Worm (Caenorhabditis elegans) whole organism, young adult: ENCODE results near the gene F11F1.1.

Source experiments
- B0019.2 ChIP-seq: fragments of 200-800 bp; sonication (Bioruptor generic); conservative IDR thresholded peaks from 2 replicates; pipeline ENCODE4 v1.3.6; 2022; ENCODE audit warnings: missing genetic modification reagents, missing genetic modification characterization, missing compliant biosample characterization
- B0035.1 ChIP-seq: sonication (generic microtip); optimal IDR thresholded peaks from 2 replicates; lab custom pipeline; 2016; ENCODE audit warnings: missing genetic modification characterization, mild to moderate bottlenecking, missing compliant biosample characterization, missing genotype, missing genetic modification reagents
- C17E4.6 ChIP-seq: fragments of 200-800 bp; sonication (Bioruptor generic); IDR thresholded peaks from 2 replicates; pipeline ENCODE4 v1.3.6; 2022; ENCODE audit warnings: missing genetic modification reagents, missing genetic modification characterization, missing compliant biosample characterization
- F22D6.2 ChIP-seq: sonication (generic microtip); optimal IDR thresholded peaks from 2 replicates; lab custom pipeline; 2016; ENCODE audit warnings: mild to moderate bottlenecking, missing genetic modification characterization, missing compliant biosample characterization
- F23B12.7 ChIP-seq: sonication (generic microtip); optimal IDR thresholded peaks from 2 replicates; lab custom pipeline; 2017; ENCODE audit warnings: missing genetic modification characterization, mild to moderate bottlenecking, missing compliant biosample characterization, antibody characterized with exemption, moderate library complexity; ENCODE audit not compliant: insufficient read depth
- F49E8.2 ChIP-seq: sonication (generic microtip); optimal IDR thresholded peaks from 3 replicates; lab custom pipeline; 2017; ENCODE audit warnings: missing genetic modification characterization, mild to moderate bottlenecking, missing compliant biosample characterization, antibody characterized with exemption, moderate library complexity; ENCODE audit not compliant: insufficient read depth
- F52B5.7 ChIP-seq: sonication (generic microtip); optimal IDR thresholded peaks from 2 replicates; lab custom pipeline; 2016; ENCODE audit warnings: mild to moderate bottlenecking, missing genetic modification characterization, missing compliant biosample characterization
- F55B11.4 ChIP-seq: sonication (generic microtip); optimal IDR thresholded peaks from 2 replicates; lab custom pipeline; 2016; ENCODE audit warnings: missing compliant biosample characterization, missing genetic modification characterization, borderline replicate concordance; ENCODE audit not compliant: insufficient read depth
- F57C9.4 ChIP-seq: sonication (generic microtip); optimal IDR thresholded peaks from 2 replicates; lab custom pipeline; 2017; ENCODE audit warnings: mild to moderate bottlenecking, missing genetic modification characterization, missing compliant biosample characterization
- K11D2.4 ChIP-seq: fragments of 200-800 bp; sonication (Bioruptor generic); IDR thresholded peaks from 2 replicates; pipeline ENCODE4 v1.3.6; 2022; ENCODE audit warnings: missing genetic modification reagents, missing genetic modification characterization, missing compliant biosample characterization
- T26A5.8 ChIP-seq: sonication (generic microtip); optimal IDR thresholded peaks from 2 replicates; lab custom pipeline; 2016; ENCODE audit warnings: missing genetic modification characterization, missing compliant biosample characterization
- Y53G8AR.9 ChIP-seq: fragments of 200-800 bp; sonication (Bioruptor generic); conservative IDR thresholded peaks from 2 replicates; pipeline ENCODE4 v1.3.6; 2022; ENCODE audit warnings: missing genetic modification reagents, missing genetic modification characterization, missing compliant biosample characterization
- ZK185.1 ChIP-seq: sonication (generic microtip); optimal IDR thresholded peaks from 2 replicates; lab custom pipeline; 2016; ENCODE audit warnings: mild to moderate bottlenecking, missing genetic modification characterization, missing compliant biosample characterization; ENCODE audit not compliant: poor library complexity, severe bottlenecking
- aptf-3 ChIP-seq: fragments of 200-800 bp; sonication (Bioruptor generic); IDR thresholded peaks from 2 replicates; pipeline ENCODE4 v1.3.6; 2022; ENCODE audit warnings: missing genetic modification characterization, missing compliant biosample characterization
- atf-7 ChIP-seq: sonication (generic microtip); optimal IDR thresholded peaks from 2 replicates; lab custom pipeline; 2017; ENCODE audit warnings: mild to moderate bottlenecking, missing genetic modification characterization, missing compliant biosample characterization
- athp-1 ChIP-seq: sonication (generic microtip); optimal IDR thresholded peaks from 2 replicates; lab custom pipeline; 2017; ENCODE audit warnings: mild to moderate bottlenecking, missing genetic modification characterization, missing compliant biosample characterization
- bed-1 ChIP-seq: fragments of 200-800 bp; sonication (Bioruptor generic); IDR thresholded peaks from 2 replicates; pipeline ENCODE4 v1.3.6; 2022; ENCODE audit warnings: missing genetic modification reagents, missing genetic modification characterization, missing compliant biosample characterization
- cebp-1 ChIP-seq, 2 experiments: fragments of 200-800 bp in 1 of 2; sonication (Bioruptor generic) in 1 of 2; sonication (generic microtip) in 1 of 2; IDR thresholded peaks in 1 of 2; optimal IDR thresholded peaks in 1 of 2; 2 replicates each; pipeline versions ENCODE4 v1.3.6 to Lab custom; 2017 to 2022; ENCODE audit warnings: missing compliant biosample characterization in 2 of 2, missing genetic modification characterization in 2 of 2, mild to moderate bottlenecking in 1 of 2, missing genetic modification reagents in 1 of 2, moderate library complexity in 1 of 2
- ceh-100 ChIP-seq: fragments of 200-800 bp; sonication (Bioruptor generic); IDR thresholded peaks from 2 replicates; pipeline ENCODE4 v1.3.6; 2022; ENCODE audit warnings: missing genetic modification reagents, missing genetic modification characterization, missing compliant biosample characterization
- ceh-27 ChIP-seq: fragments of 200-800 bp; sonication (Bioruptor generic); optimal IDR thresholded peaks from 2 replicates; lab custom pipeline; 2018; ENCODE audit warnings: mild to moderate bottlenecking, missing genetic modification characterization, moderate library complexity, missing compliant biosample characterization
- ceh-58 ChIP-seq: fragments of 200-800 bp; sonication (Bioruptor generic); IDR thresholded peaks from 2 replicates; pipeline ENCODE4 v1.3.6; 2022; ENCODE audit warnings: missing genetic modification characterization, missing compliant biosample characterization
- ceh-79 ChIP-seq: sonication (generic microtip); optimal IDR thresholded peaks from 2 replicates; lab custom pipeline; 2017; ENCODE audit warnings: mild to moderate bottlenecking, missing genetic modification characterization, missing compliant biosample characterization
- dox-1 ChIP-seq: fragments of 200-800 bp; sonication (Bioruptor generic); IDR thresholded peaks from 2 replicates; pipeline ENCODE4 v1.3.6; 2022; ENCODE audit warnings: missing genetic modification reagents, missing genetic modification characterization, missing compliant biosample characterization
- egl-18 ChIP-seq: fragments of 200-800 bp; sonication (Bioruptor generic); IDR thresholded peaks from 2 replicates; pipeline ENCODE4 v1.3.6; 2022; ENCODE audit warnings: missing genetic modification reagents, missing genetic modification characterization, missing compliant biosample characterization
- ets-4 ChIP-seq: fragments of 200-800 bp; sonication (Bioruptor generic); optimal IDR thresholded peaks from 2 replicates; lab custom pipeline; 2018; ENCODE audit warnings: mild to moderate bottlenecking, missing genetic modification characterization, missing compliant biosample characterization
- him-1 ChIP-seq: sonication (generic microtip); optimal IDR thresholded peaks from 2 replicates; lab custom pipeline; 2016; ENCODE audit warnings: missing genotype, missing genetic modification reagents, missing genetic modification characterization, missing compliant biosample characterization
- hlh-12 ChIP-seq: sonication (generic microtip); optimal IDR thresholded peaks from 2 replicates; lab custom pipeline; 2016; ENCODE audit warnings: missing genetic modification characterization, missing compliant biosample characterization
- let-607 ChIP-seq, 2 experiments: fragments of 200-800 bp in 1 of 2; sonication (Bioruptor generic) in 1 of 2; sonication (generic microtip) in 1 of 2; optimal IDR thresholded peaks; 2 replicates each; lab custom pipeline; 2016 to 2018; ENCODE audit warnings: mild to moderate bottlenecking in 2 of 2, missing compliant biosample characterization in 2 of 2, missing genetic modification characterization in 2 of 2, moderate library complexity in 2 of 2, missing genotype in 1 of 2
- lin-35 ChIP-seq, 3 experiments: fragments of 150-350 bp in 2 of 3; sonication (generic microtip) in 1 of 3; optimal IDR thresholded peaks; 2 replicates each; lab custom pipeline; 2014 to 2018; ENCODE audit warnings: missing biosample characterization in 3 of 3, missing genetic modification characterization in 3 of 3, missing genetic modification reagents in 3 of 3
- lin-54 ChIP-seq: fragments of 200-800 bp; sonication (Bioruptor generic); optimal IDR thresholded peaks from 2 replicates; lab custom pipeline; 2018; ENCODE audit warnings: mild to moderate bottlenecking, missing genetic modification characterization, missing compliant biosample characterization
- madf-8 ChIP-seq: fragments of 200-800 bp; sonication (Bioruptor generic); conservative IDR thresholded peaks from 2 replicates; pipeline ENCODE4 v1.3.6; 2022; ENCODE audit warnings: missing genetic modification reagents, missing genetic modification characterization, missing compliant biosample characterization
- mcd-1 ChIP-seq: fragments of 200-800 bp; sonication (Bioruptor generic); IDR thresholded peaks from 2 replicates; pipeline ENCODE4 v1.3.6; 2022; ENCODE audit warnings: missing genetic modification reagents, missing genetic modification characterization, missing compliant biosample characterization
- mel-28 ChIP-seq: sonication (generic microtip); optimal IDR thresholded peaks from 2 replicates; lab custom pipeline; 2016; ENCODE audit warnings: borderline replicate concordance, mild to moderate bottlenecking, missing genetic modification characterization, missing compliant biosample characterization
- mes-4 ChIP-seq: sonication (generic microtip); optimal IDR thresholded peaks from 2 replicates; lab custom pipeline; 2016; ENCODE audit warnings: missing genotype, missing genetic modification characterization, missing compliant biosample characterization
- nfya-2 ChIP-seq: fragments of 200-800 bp; sonication (Bioruptor generic); IDR thresholded peaks from 2 replicates; pipeline ENCODE4 v1.3.6; 2022; ENCODE audit warnings: missing genetic modification reagents, missing genetic modification characterization, missing compliant biosample characterization
- nfyb-1 ChIP-seq: fragments of 200-800 bp; sonication (Bioruptor generic); IDR thresholded peaks from 2 replicates; pipeline ENCODE4 v1.3.6; 2022; ENCODE audit warnings: missing genetic modification reagents, missing genetic modification characterization, missing compliant biosample characterization
- nhr-120 ChIP-seq: fragments of 200-800 bp; sonication (Bioruptor generic); IDR thresholded peaks from 2 replicates; pipeline ENCODE4 v1.3.6; 2022; ENCODE audit warnings: missing genetic modification characterization, missing compliant biosample characterization
- nhr-27 ChIP-seq: fragments of 200-800 bp; sonication (Bioruptor generic); optimal IDR thresholded peaks from 2 replicates; lab custom pipeline; 2018; ENCODE audit warnings: mild to moderate bottlenecking, missing genetic modification characterization, moderate library complexity, missing compliant biosample characterization
- rec-8 ChIP-seq, 2 experiments: sonication (generic microtip); optimal IDR thresholded peaks; 2 replicates each; lab custom pipeline; 2016; ENCODE audit warnings: mild to moderate bottlenecking in 2 of 2, missing genetic modification characterization in 2 of 2, missing genetic modification reagents in 2 of 2, missing genotype in 2 of 2, missing biosample characterization in 1 of 2, missing compliant biosample characterization in 1 of 2, moderate library complexity in 1 of 2
- snpc-1.3 ChIP-seq: sonication (generic microtip); optimal IDR thresholded peaks from 2 replicates; lab custom pipeline; 2017; ENCODE audit warnings: missing genetic modification characterization, mild to moderate bottlenecking, missing compliant biosample characterization, antibody characterized with exemption, moderate library complexity, missing genotype, missing genetic modification reagents; ENCODE audit not compliant: insufficient read depth
- sptf-2 ChIP-seq: fragments of 200-800 bp; sonication (Bioruptor generic); optimal IDR thresholded peaks from 2 replicates; lab custom pipeline; 2018; ENCODE audit warnings: mild to moderate bottlenecking, missing genetic modification characterization, missing compliant biosample characterization
- tbx-9 ChIP-seq: sonication (generic microtip); optimal IDR thresholded peaks from 2 replicates; lab custom pipeline; 2016; ENCODE audit warnings: borderline replicate concordance, missing genetic modification characterization, inconsistent platforms, missing compliant biosample characterization
- ztf-22 ChIP-seq: fragments of 200-800 bp; sonication (Bioruptor generic); optimal IDR thresholded peaks from 2 replicates; lab custom pipeline; 2018; ENCODE audit warnings: mild to moderate bottlenecking, missing genetic modification characterization, moderate library complexity, missing compliant biosample characterization
- ztf-28 ChIP-seq: fragments of 200-800 bp; sonication (Bioruptor generic); IDR thresholded peaks from 2 replicates; pipeline ENCODE4 v1.3.6; 2022; ENCODE audit warnings: missing genetic modification reagents, missing genetic modification characterization, missing compliant biosample characterization
- ztf-3 ChIP-seq: fragments of 200-800 bp; sonication (Bioruptor generic); optimal IDR thresholded peaks from 2 replicates; lab custom pipeline; 2018; ENCODE audit warnings: mild to moderate bottlenecking, missing genetic modification characterization, missing compliant biosample characterization

F11F1.1 gene

ce11 chrIII:13370980-13371379 lies 24.4 kb upstream of the F11F1.1 start, which contains the start of gene T03F6.9:
Gene T03F6.9, minus strand, starts transcription at chrIII:13371080.
- TF ChIP-seq F49E8.2 (tag; lab: Kevin White, UChicago) (no peak), B0019.2 (GFP tag; lab: Robert Waterston, UW) (no peak)

DNA sequence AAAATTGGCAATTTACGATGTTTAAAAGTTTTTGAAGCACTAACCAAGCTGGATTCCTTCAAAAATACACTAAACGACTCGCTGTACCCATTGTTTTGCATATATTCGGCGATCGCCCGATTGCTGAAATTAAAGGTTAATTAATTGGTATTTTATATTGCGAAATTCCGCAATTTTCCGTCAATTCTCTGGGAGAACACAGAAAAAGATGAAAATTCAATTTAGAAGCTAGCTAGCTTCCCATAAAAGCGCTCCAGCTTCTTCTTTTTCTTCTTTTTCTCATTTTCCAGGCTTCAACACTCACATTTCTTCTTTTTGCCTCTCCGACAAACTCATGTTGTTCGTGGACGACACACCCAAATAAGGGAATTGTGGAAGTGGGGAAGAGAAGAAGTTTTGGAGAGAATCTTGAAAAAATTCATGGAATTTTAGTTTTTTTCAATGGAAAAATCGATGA lies 19.0 kb upstream of the F11F1.1 start, which contains the start of gene lis-1:
TSS of gene lis-1 (minus strand) at position 407 of the 457 bp plus-strand sequence.
- TF ChIP-seq athp-1 (tag; lab: Kevin White, UChicago) (no peak), B0019.2 (GFP tag; lab: Robert Waterston, UW) (no peak), hlh-12 (no peak), bed-1 (GFP tag; lab: Robert Waterston, UW) (no peak), nfya-2 (GFP tag; lab: Robert Waterston, UW) (no peak), him-1 (tag; lab: Kevin White, UChicago) (no peak), F55B11.4 (tag; lab: Kevin White, UChicago) (no peak), ceh-58 (GFP tag; lab: Robert Waterston, UW) (no peak), B0035.1 (tag; lab: Kevin White, UChicago) (no peak), F22D6.2 (tag; lab: Kevin White, UChicago) (no peak), lin-35 (GFP tag; optimal IDR thresholded peaks at IDR 0.05; lab: Kevin White, UChicago) (peak in 1 of 3 experiments; percentile 23), ztf-28 (GFP tag; lab: Robert Waterston, UW) (no peak), ztf-22 (GFP tag; lab: Kevin White, UChicago) (no peak), K11D2.4 (GFP tag; lab: Robert Waterston, UW) (no peak), tbx-9 (tag; lab: Kevin White, UChicago) (no peak), C17E4.6 (GFP tag; lab: Robert Waterston, UW) (no peak), nfyb-1 (GFP tag; lab: Robert Waterston, UW) (0 out of 2 replicates have a peak, but pooled peaks have one; percentile 10), ztf-3 (no peak), ceh-79 (tag; lab: Kevin White, UChicago) (no peak), mcd-1 (no peak), cebp-1 (GFP tag; IDR thresholded peaks at IDR 0.05; lab: Robert Waterston, UW) (no peak), cebp-1 (tag; optimal IDR thresholded peaks at IDR 0.05; lab: Kevin White, UChicago) (peak; percentile 80), ceh-100 (no peak), Y53G8AR.9 (GFP tag; lab: Robert Waterston, UW) (no peak), F57C9.4 (no peak), dox-1 (GFP tag; lab: Robert Waterston, UW) (no peak), nhr-120 (GFP tag; lab: Robert Waterston, UW) (no peak), F52B5.7 (tag; lab: Kevin White, UChicago) (no peak), mes-4 (tag; lab: Kevin White, UChicago) (no peak), aptf-3 (GFP tag; lab: Robert Waterston, UW) (no peak), snpc-1.3 (tag; lab: Kevin White, UChicago) (no peak), egl-18 (no peak), atf-7 (tag; lab: Kevin White, UChicago) (peak; percentile 5), nhr-27 (tag; lab: Kevin White, UChicago) (no peak), rec-8 (tag; optimal IDR thresholded peaks at IDR 0.05; lab: Kevin White, UChicago) (no peak)

DNA sequence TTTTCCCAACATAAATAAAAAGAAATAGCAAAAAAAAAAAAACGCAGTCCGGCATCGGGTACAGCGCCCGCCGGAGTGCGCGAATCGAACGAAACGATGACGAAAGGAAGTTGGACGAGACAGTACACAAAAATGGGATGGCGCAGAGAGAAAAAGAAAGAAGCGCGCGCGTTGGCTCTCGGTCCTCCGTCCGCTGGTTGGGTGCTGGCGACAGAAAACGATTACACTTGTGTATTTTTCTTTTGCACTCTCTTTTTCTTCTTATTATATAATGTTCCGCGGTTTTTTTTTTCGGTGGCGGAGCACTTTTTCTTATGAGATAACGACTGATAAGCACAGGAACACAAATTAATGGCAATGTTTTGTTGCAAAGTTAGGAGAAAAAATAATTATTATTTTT lies 18.1 kb upstream of the F11F1.1 start:
- peak; percentile 33 for TF ChIP-seq lin-54
- no peak for TF ChIP-seq ZK185.1 (tag; lab: Kevin White, UChicago)
- no peak for TF ChIP-seq T26A5.8 (tag; lab: Kevin White, UChicago)
- peak in 1 of 2 experiments; percentile 52 for TF ChIP-seq let-607 (tag; optimal IDR thresholded peaks at IDR 0.05; lab: Kevin White, UChicago)
- TF ChIP-seq B0035.1 (tag; lab: Kevin White, UChicago): no peak
- no peak for TF ChIP-seq ets-4 (GFP tag; lab: Kevin White, UChicago)
- no peak for TF ChIP-seq madf-8 (GFP tag; lab: Robert Waterston, UW)
- no peak for TF ChIP-seq sptf-2 (GFP tag; lab: Kevin White, UChicago)
- TF ChIP-seq F23B12.7: no peak
- TF ChIP-seq mel-28 (tag; lab: Kevin White, UChicago): no peak
- no peak for TF ChIP-seq ceh-27 (GFP tag; lab: Kevin White, UChicago)
- peak; percentile 49; the same call in 1 of the 2 replicates for TF ChIP-seq mcd-1
